Worm (Caenorhabditis elegans) whole organism, midembryonic: ENCODE results near the gene C23H3.9.

Experiments used
- flt-1 ChIP-seq: fragments of 200-800 bp; sonication (Bioruptor generic); IDR thresholded peaks from 2 replicates; pipeline ENCODE4 v1.3.6; 2022; ENCODE audit warnings: missing genetic modification characterization, missing compliant biosample characterization
- klf-2 ChIP-seq: fragments of 200-800 bp; sonication (Bioruptor generic); conservative IDR thresholded peaks from 2 replicates; pipeline ENCODE4 v1.3.6; 2022; ENCODE audit warnings: missing genetic modification reagents, missing genetic modification characterization, missing compliant biosample characterization
- ref-1 ChIP-seq: fragments of 200-800 bp; sonication (Bioruptor generic); conservative IDR thresholded peaks from 2 replicates; pipeline ENCODE4 v1.3.6; 2022; ENCODE audit warnings: missing genetic modification reagents, missing genetic modification characterization, missing compliant biosample characterization

ce11 chrII:69354-69753, 9.7 kb downstream of the C23H3.9 start, which contains the start of gene egl-26:
- TF ChIP-seq ref-1 (GFP tag; lab: Robert Waterston, UW), result no peak
- no peak for TF ChIP-seq flt-1 (GFP tag; lab: Robert Waterston, UW)
- no peak for TF ChIP-seq klf-2 (GFP tag; lab: Robert Waterston, UW)
